Worm (Caenorhabditis elegans) whole organism, early embryonic: ENCODE results near the gene C35B1.2.
A peak's percentile ranks its signal among the peaks of the same experiment; 100 is the strongest.

Experiments used
- B0310.2 ChIP-seq: sonication (generic microtip); optimal IDR thresholded peaks from 2 replicates; lab custom pipeline; 2016; ENCODE audit warnings: mild to moderate bottlenecking, missing genetic modification characterization, missing compliant biosample characterization
- F13C5.2 ChIP-seq: sonication (generic microtip); optimal IDR thresholded peaks from 2 replicates; lab custom pipeline; 2017; ENCODE audit warnings: mild to moderate bottlenecking, missing genetic modification characterization, inconsistent platforms, missing compliant biosample characterization
- aly-1 ChIP-seq: sonication (generic microtip); optimal IDR thresholded peaks from 2 replicates; lab custom pipeline; 2016; ENCODE audit warnings: missing genetic modification characterization, missing compliant biosample characterization
- ama-1 ChIP-seq: fragments of 150-350 bp; optimal IDR thresholded peaks from 2 replicates; lab custom pipeline; 2014
- ceh-13 ChIP-seq: fragments of 200-800 bp; sonication (Bioruptor generic); optimal IDR thresholded peaks from 2 replicates; lab custom pipeline; 2018; ENCODE audit warnings: mild to moderate bottlenecking, missing genetic modification characterization, missing compliant biosample characterization
- ceh-36 ChIP-seq: sonication (generic microtip); optimal IDR thresholded peaks from 2 replicates; lab custom pipeline; 2016; ENCODE audit warnings: missing genetic modification characterization, inconsistent platforms, missing compliant biosample characterization
- ets-7 ChIP-seq: sonication (generic microtip); optimal IDR thresholded peaks from 2 replicates; lab custom pipeline; 2016; ENCODE audit warnings: missing genotype, missing genetic modification characterization, missing compliant biosample characterization
- flt-1 ChIP-seq: fragments of 200-800 bp; sonication (Bioruptor generic); IDR thresholded peaks from 2 replicates; pipeline ENCODE4 v1.3.6; 2022; ENCODE audit warnings: missing genetic modification characterization, missing compliant biosample characterization
- hmbx-1 ChIP-seq: sonication (generic microtip); optimal IDR thresholded peaks from 2 replicates; lab custom pipeline; 2016; ENCODE audit warnings: mild to moderate bottlenecking, missing genetic modification characterization, missing compliant biosample characterization
- hmg-4 ChIP-seq: fragments of 200-800 bp; sonication (Bioruptor generic); optimal IDR thresholded peaks from 2 replicates; lab custom pipeline; 2018; ENCODE audit warnings: mild to moderate bottlenecking, missing genetic modification characterization, missing compliant biosample characterization
- hnd-1 ChIP-seq: sonication (generic microtip); optimal IDR thresholded peaks from 2 replicates; lab custom pipeline; 2016; ENCODE audit warnings: missing genetic modification characterization, missing compliant biosample characterization
- pes-1 ChIP-seq: fragments of 200-800 bp; sonication (Bioruptor generic); IDR thresholded peaks from 2 replicates; pipeline ENCODE4 v1.3.6; 2022; ENCODE audit warnings: missing genetic modification reagents, missing genetic modification characterization, missing compliant biosample characterization
- scrt-1 ChIP-seq: fragments of 200-800 bp; sonication (Bioruptor generic); IDR thresholded peaks from 2 replicates; pipeline ENCODE4 v1.3.6; 2022; ENCODE audit warnings: missing genetic modification characterization, missing compliant biosample characterization
- sea-1 ChIP-seq: fragments of 200-800 bp; sonication (Bioruptor generic); conservative IDR thresholded peaks from 2 replicates; pipeline ENCODE4 v1.3.6; 2022; ENCODE audit warnings: missing genetic modification characterization, missing compliant biosample characterization
- tbx-11 ChIP-seq: fragments of 200-800 bp; sonication (Bioruptor generic); IDR thresholded peaks from 2 replicates; pipeline ENCODE4 v1.3.6; 2022; ENCODE audit warnings: missing genetic modification characterization, missing compliant biosample characterization
- tbx-37 ChIP-seq: fragments of 200-800 bp; sonication (Bioruptor generic); conservative IDR thresholded peaks from 2 replicates; pipeline ENCODE4 v1.3.6; 2022; ENCODE audit warnings: missing genetic modification reagents, missing genetic modification characterization, missing compliant biosample characterization
- tra-4 ChIP-seq: sonication (generic microtip); optimal IDR thresholded peaks from 2 replicates; lab custom pipeline; 2017; ENCODE audit warnings: missing genetic modification characterization, missing compliant biosample characterization

The C35B1.2 gene

ce11 chrIV:4055297-4055696 is 30.7 kb upstream of the C35B1.2 start:
- TF ChIP-seq hmg-4 (GFP tag; lab: Kevin White, UChicago) (no peak), pes-1 (GFP tag; lab: Robert Waterston, UW) (no peak), hnd-1 (tag; lab: Kevin White, UChicago) (no peak), aly-1 (tag; lab: Kevin White, UChicago) (no peak), hmbx-1 (tag; lab: Kevin White, UChicago) (no peak), tbx-37 (GFP tag; lab: Robert Waterston, UW) (no peak), tbx-11 (no peak), B0310.2 (tag; lab: Kevin White, UChicago) (no peak), ama-1 (no peak), flt-1 (GFP tag; lab: Robert Waterston, UW) (no peak), ceh-36 (tag; lab: Kevin White, UChicago) (no peak), scrt-1 (GFP tag; lab: Robert Waterston, UW) (no peak), ets-7 (tag; lab: Kevin White, UChicago) (no peak), sea-1 (GFP tag; lab: Robert Waterston, UW) (no peak), F13C5.2 (tag; lab: Kevin White, UChicago) (no peak), ceh-13 (GFP tag; lab: Kevin White, UChicago) (no peak), tra-4 (tag; lab: Kevin White, UChicago) (no peak)

DNA sequence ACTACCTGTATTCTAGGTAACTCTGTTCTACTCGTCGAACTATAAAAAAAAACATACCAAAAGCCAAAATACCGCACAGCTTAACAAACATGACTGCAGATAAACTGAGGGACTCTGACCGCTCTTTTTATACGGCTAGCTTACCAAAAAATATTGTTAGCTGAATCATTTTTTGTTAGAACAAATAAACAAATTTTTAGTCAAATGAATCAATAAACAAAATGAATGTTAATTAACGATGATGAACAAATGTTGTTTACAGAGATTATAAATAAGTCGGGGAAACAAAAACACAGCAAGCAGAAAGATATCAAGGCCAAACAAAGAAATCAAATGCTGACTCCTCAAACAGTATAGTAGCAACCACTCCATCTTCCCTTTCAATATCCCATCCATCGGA is 22.4 kb upstream of the C35B1.2 start, which contains the start of gene ilys-6:
Gene ilys-6, minus strand, starts transcription at position 101 of the 400 bp plus-strand sequence.
- no peak for TF ChIP-seq tbx-37 (GFP tag; lab: Robert Waterston, UW)
- TF ChIP-seq ceh-13 (GFP tag; lab: Kevin White, UChicago): no peak
- no peak for TF ChIP-seq sea-1 (GFP tag; lab: Robert Waterston, UW)
- no peak for TF ChIP-seq tbx-11
- no peak for TF ChIP-seq scrt-1 (GFP tag; lab: Robert Waterston, UW)
- TF ChIP-seq aly-1 (tag; lab: Kevin White, UChicago): no peak
- TF ChIP-seq tra-4 (tag; lab: Kevin White, UChicago): no peak
- TF ChIP-seq ceh-36 (tag; lab: Kevin White, UChicago): no peak
- no peak for TF ChIP-seq ets-7 (tag; lab: Kevin White, UChicago)
- no peak for TF ChIP-seq flt-1 (GFP tag; lab: Robert Waterston, UW)
- no peak for TF ChIP-seq B0310.2 (tag; lab: Kevin White, UChicago)
- TF ChIP-seq hmbx-1 (tag; lab: Kevin White, UChicago): no peak
- TF ChIP-seq ama-1: no peak
- no peak for TF ChIP-seq hnd-1 (tag; lab: Kevin White, UChicago)
- no peak for TF ChIP-seq pes-1 (GFP tag; lab: Robert Waterston, UW)
- TF ChIP-seq F13C5.2 (tag; lab: Kevin White, UChicago): no peak
- TF ChIP-seq hmg-4 (GFP tag; lab: Kevin White, UChicago): no peak

DNA sequence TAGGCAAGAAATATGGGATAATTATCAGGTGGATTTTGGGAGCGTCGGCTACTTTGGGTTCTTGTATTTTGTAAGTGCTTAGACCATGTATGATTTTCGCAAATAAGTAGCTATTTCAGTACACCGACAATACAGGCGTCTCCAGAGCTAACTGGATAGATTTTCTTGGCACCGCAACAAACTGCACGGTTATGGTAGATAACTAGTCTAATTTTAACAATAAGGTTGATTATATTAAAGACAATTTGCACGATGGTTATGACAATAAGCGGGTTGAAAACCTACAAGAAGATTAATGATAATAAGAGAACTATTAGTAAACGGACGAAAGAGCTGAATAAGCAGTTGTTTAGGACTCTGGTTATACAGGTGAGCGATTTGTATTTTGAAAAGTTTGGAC is 18.7 kb upstream of the C35B1.2 start:
- no peak for TF ChIP-seq aly-1 (tag; lab: Kevin White, UChicago)
- no peak for TF ChIP-seq hnd-1 (tag; lab: Kevin White, UChicago)
- TF ChIP-seq tbx-37 (GFP tag; lab: Robert Waterston, UW): no peak
- no peak for TF ChIP-seq B0310.2 (tag; lab: Kevin White, UChicago)
- TF ChIP-seq hmbx-1 (tag; lab: Kevin White, UChicago): no peak
- TF ChIP-seq tbx-11: no peak
- no peak for TF ChIP-seq scrt-1 (GFP tag; lab: Robert Waterston, UW)
- TF ChIP-seq ceh-13 (GFP tag; lab: Kevin White, UChicago): no peak
- TF ChIP-seq ets-7 (tag; lab: Kevin White, UChicago): no peak
- TF ChIP-seq tra-4 (tag; lab: Kevin White, UChicago): no peak
- no peak for TF ChIP-seq hmg-4 (GFP tag; lab: Kevin White, UChicago)
- TF ChIP-seq sea-1 (GFP tag; lab: Robert Waterston, UW): no peak
- no peak for TF ChIP-seq flt-1 (GFP tag; lab: Robert Waterston, UW)
- TF ChIP-seq F13C5.2 (tag; lab: Kevin White, UChicago): no peak
- no peak for TF ChIP-seq ama-1
- no peak for TF ChIP-seq ceh-36 (tag; lab: Kevin White, UChicago)
- TF ChIP-seq pes-1 (GFP tag; lab: Robert Waterston, UW): no peak

DNA sequence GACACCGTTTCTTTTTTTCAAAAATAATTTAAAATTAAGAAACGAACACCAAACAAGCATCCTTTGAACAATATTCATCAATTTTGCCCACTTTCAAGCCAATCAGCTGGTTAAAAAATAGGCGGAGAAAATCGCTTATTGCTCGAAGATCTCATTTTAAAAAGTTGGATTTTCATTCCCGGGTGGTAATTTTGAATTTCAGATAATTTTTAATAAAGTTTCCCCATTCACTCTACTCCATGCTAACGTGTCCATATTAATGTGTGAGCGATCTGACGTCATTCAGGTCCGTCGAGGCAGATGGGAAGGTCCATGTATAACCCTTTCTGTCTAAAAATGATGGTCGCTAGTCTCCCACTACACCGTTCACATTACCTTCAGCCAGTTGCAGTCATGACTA is 17.5 kb upstream of the C35B1.2 start, which contains the start of gene fbxb-55:
Gene fbxb-55, plus strand, starts transcription at position 301 of the 400 bp plus-strand sequence.
- TF ChIP-seq scrt-1 (GFP tag; lab: Robert Waterston, UW) (no peak), ceh-36 (tag; lab: Kevin White, UChicago) (no peak), sea-1 (GFP tag; lab: Robert Waterston, UW) (no peak), flt-1 (GFP tag; lab: Robert Waterston, UW) (no peak), hmbx-1 (tag; lab: Kevin White, UChicago) (no peak), hnd-1 (tag; lab: Kevin White, UChicago) (no peak)

DNA sequence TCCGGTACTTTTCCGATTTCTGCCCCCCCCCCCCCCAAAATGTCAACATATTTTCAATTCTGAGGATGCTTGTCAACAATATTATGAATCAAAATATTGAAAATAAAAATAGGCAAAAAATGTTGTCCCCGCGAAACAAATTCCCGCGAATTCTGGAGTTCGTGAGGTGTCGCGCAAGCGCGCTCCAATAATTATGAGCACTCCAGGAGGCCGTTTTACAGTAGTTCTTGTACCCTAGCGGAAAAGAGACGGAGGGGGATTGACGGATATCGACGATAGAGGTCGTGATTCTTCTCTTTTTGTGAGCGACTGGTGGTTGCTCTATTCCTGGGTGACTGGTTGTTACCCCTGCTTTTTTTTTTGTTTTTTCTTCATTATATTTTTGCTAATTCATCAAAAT is 15.2 kb upstream of the C35B1.2 start:
- TF ChIP-seq ceh-13 (GFP tag; lab: Kevin White, UChicago) (no peak), sea-1 (GFP tag; lab: Robert Waterston, UW) (0 out of 2 replicates have a peak, but pooled peaks have one; percentile 10), scrt-1 (GFP tag; lab: Robert Waterston, UW) (peak; percentile 63; the same call in 1 of the 2 replicates), aly-1 (tag; lab: Kevin White, UChicago) (no peak)

DNA sequence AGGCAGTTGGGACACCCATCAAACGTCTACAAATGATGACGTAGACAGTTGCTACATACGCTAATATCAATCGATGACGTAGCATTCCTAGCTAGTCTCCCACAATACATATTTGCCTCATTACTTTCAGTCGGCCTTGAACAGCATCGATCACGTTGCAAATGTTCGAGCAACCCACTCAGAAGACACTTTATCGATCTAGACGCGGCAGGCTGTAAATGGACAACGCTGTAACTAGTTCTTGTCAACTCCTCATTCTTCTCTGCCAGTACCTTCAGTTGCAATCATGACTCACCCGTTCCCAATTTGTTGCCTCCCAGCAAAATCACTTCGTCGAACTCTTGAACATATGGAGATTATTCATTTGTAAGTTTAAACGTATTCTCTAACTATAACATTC is 14.0 kb upstream of the C35B1.2 start, which contains the start of gene pqn-75:
Gene pqn-75, plus strand, starts transcription at position 301 of the 400 bp plus-strand sequence.
- TF ChIP-seq flt-1 (GFP tag; lab: Robert Waterston, UW) (no peak), ets-7 (tag; lab: Kevin White, UChicago) (no peak), hnd-1 (tag; lab: Kevin White, UChicago) (no peak), tbx-11 (no peak), hmbx-1 (tag; lab: Kevin White, UChicago) (no peak), pes-1 (GFP tag; lab: Robert Waterston, UW) (no peak), tbx-37 (GFP tag; lab: Robert Waterston, UW) (no peak), tra-4 (tag; lab: Kevin White, UChicago) (no peak), ceh-13 (GFP tag; lab: Kevin White, UChicago) (no peak), B0310.2 (tag; lab: Kevin White, UChicago) (no peak), ceh-36 (tag; lab: Kevin White, UChicago) (no peak), hmg-4 (GFP tag; lab: Kevin White, UChicago) (no peak), aly-1 (tag; lab: Kevin White, UChicago) (no peak), ama-1 (no peak), F13C5.2 (tag; lab: Kevin White, UChicago) (no peak)
